Worm (Caenorhabditis elegans) whole organism, late embryonic: ENCODE measurements around the gene idpb-2.

Source experiments
- T23F11.4 ChIP-seq: fragments of 200-800 bp; sonication (Bioruptor generic); optimal IDR thresholded peaks from 2 replicates; lab custom pipeline; 2018; ENCODE audit warnings: mild to moderate bottlenecking, missing genetic modification characterization, missing compliant biosample characterization
- ama-1 ChIP-seq: fragments of 150-350 bp; optimal IDR thresholded peaks from 2 replicates; lab custom pipeline; 2014
- ceh-22 ChIP-seq: sonication (generic microtip); optimal IDR thresholded peaks from 2 replicates; lab custom pipeline; 2017; ENCODE audit warnings: missing biosample characterization, missing genetic modification characterization
- ceh-30 ChIP-seq: fragments of 150-350 bp; optimal IDR thresholded peaks from 2 replicates; lab custom pipeline; 2014; ENCODE audit warnings: missing biosample characterization, missing genetic modification characterization
- dve-1 ChIP-seq: sonication (generic microtip); optimal IDR thresholded peaks from 2 replicates; lab custom pipeline; 2017; ENCODE audit warnings: antibody characterized with exemption, mild to moderate bottlenecking, missing genetic modification characterization, missing compliant biosample characterization
- mec-3 ChIP-seq: sonication (generic microtip); optimal IDR thresholded peaks from 2 replicates; lab custom pipeline; 2016; ENCODE audit warnings: borderline replicate concordance, missing genetic modification characterization, missing compliant biosample characterization
- sdc-2 ChIP-seq: sonication (generic microtip); optimal IDR thresholded peaks from 2 replicates; lab custom pipeline; 2016; ENCODE audit warnings: missing genotype, missing genetic modification characterization, missing compliant biosample characterization
- zip-5 ChIP-seq: sonication (generic microtip); optimal IDR thresholded peaks from 2 replicates; lab custom pipeline; 2016; ENCODE audit warnings: missing genetic modification characterization, missing compliant biosample characterization

DNA sequence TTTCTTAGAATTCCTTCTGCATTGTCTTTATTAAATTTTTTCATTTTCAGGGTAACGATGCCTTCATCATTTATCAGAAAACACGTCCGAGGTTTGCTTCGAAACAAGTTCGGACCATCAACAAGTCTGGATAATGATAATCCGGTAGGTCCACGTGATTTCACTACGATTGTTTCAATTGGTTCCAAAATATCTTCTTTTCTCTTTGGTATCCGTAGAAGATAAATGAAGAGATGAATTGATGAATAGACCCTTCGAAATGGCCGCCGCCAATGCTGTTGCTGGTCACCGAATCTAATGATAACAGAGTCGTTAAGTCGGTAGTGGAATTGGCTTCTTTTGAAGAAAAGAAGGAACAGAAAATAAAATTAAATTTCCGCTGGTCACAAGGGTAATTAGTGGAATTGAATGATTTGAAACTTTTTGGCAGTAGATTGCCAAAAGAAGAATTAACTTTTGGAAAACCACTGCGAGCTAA is 19.5 kb downstream of the idpb-2 start, which contains the start of gene F33G12.6:
- TF ChIP-seq ceh-30: no peak
- TF ChIP-seq ama-1 (lab: Kevin White, UChicago): no peak
- no peak for TF ChIP-seq ceh-22 (tag; lab: Kevin White, UChicago)
- TF ChIP-seq T23F11.4 (GFP tag; lab: Kevin White, UChicago): no peak
- no peak for TF ChIP-seq mec-3 (tag; lab: Kevin White, UChicago)
- TF ChIP-seq dve-1 (tag; lab: Kevin White, UChicago): no peak
- TF ChIP-seq sdc-2 (tag; lab: Kevin White, UChicago): no peak
- TF ChIP-seq zip-5 (tag; lab: Kevin White, UChicago): no peak
